Worm (Caenorhabditis elegans) whole organism, young adult: ENCODE data around the gene let-721.

Source experiments
- F22D6.2 ChIP-seq: sonication (generic microtip); optimal IDR thresholded peaks from 2 replicates; lab custom pipeline; 2016; ENCODE audit warnings: mild to moderate bottlenecking, missing genetic modification characterization, missing compliant biosample characterization
- T26A5.8 ChIP-seq: sonication (generic microtip); optimal IDR thresholded peaks from 2 replicates; lab custom pipeline; 2016; ENCODE audit warnings: missing genetic modification characterization, missing compliant biosample characterization
- Y56A3A.18 ChIP-seq: fragments of 200-800 bp; sonication (Bioruptor generic); IDR thresholded peaks from 2 replicates; pipeline ENCODE4 v1.3.6; 2022; ENCODE audit warnings: missing genetic modification reagents, missing genetic modification characterization, missing compliant biosample characterization
- ama-1 ChIP-seq, 3 experiments: fragments of 150-350 bp in 1 of 3; sonication (generic microtip) in 2 of 3; optimal IDR thresholded peaks; 2 replicates each; lab custom pipeline; 2014 to 2018; ENCODE audit warnings: missing biosample characterization in 2 of 3, missing genetic modification characterization in 2 of 3, missing genetic modification reagents in 2 of 3
- atf-7 ChIP-seq: sonication (generic microtip); optimal IDR thresholded peaks from 2 replicates; lab custom pipeline; 2017; ENCODE audit warnings: mild to moderate bottlenecking, missing genetic modification characterization, missing compliant biosample characterization
- cebp-1 ChIP-seq, 2 experiments: fragments of 200-800 bp in 1 of 2; sonication (Bioruptor generic) in 1 of 2; sonication (generic microtip) in 1 of 2; IDR thresholded peaks in 1 of 2; optimal IDR thresholded peaks in 1 of 2; 2 replicates each; pipeline versions ENCODE4 v1.3.6 to Lab custom; 2017 to 2022; ENCODE audit warnings: missing compliant biosample characterization in 2 of 2, missing genetic modification characterization in 2 of 2, mild to moderate bottlenecking in 1 of 2, missing genetic modification reagents in 1 of 2, moderate library complexity in 1 of 2
- dox-1 ChIP-seq: fragments of 200-800 bp; sonication (Bioruptor generic); IDR thresholded peaks from 2 replicates; pipeline ENCODE4 v1.3.6; 2022; ENCODE audit warnings: missing genetic modification reagents, missing genetic modification characterization, missing compliant biosample characterization
- dpff-1 ChIP-seq: sonication (generic microtip); optimal IDR thresholded peaks from 2 replicates; lab custom pipeline; 2017; ENCODE audit warnings: mild to moderate bottlenecking, missing genetic modification characterization, missing compliant biosample characterization
- egl-44 ChIP-seq: fragments of 200-800 bp; sonication (Bioruptor generic); IDR thresholded peaks from 2 replicates; pipeline ENCODE4 v1.3.6; 2022; ENCODE audit warnings: missing genetic modification reagents, missing genetic modification characterization, missing compliant biosample characterization
- hlh-12 ChIP-seq: sonication (generic microtip); optimal IDR thresholded peaks from 2 replicates; lab custom pipeline; 2016; ENCODE audit warnings: missing genetic modification characterization, missing compliant biosample characterization
- let-607 ChIP-seq, 2 experiments: fragments of 200-800 bp in 1 of 2; sonication (Bioruptor generic) in 1 of 2; sonication (generic microtip) in 1 of 2; optimal IDR thresholded peaks; 2 replicates each; lab custom pipeline; 2016 to 2018; ENCODE audit warnings: mild to moderate bottlenecking in 2 of 2, missing compliant biosample characterization in 2 of 2, missing genetic modification characterization in 2 of 2, moderate library complexity in 2 of 2, missing genotype in 1 of 2
- lin-26 ChIP-seq: fragments of 200-800 bp; sonication (Bioruptor generic); IDR thresholded peaks from 2 replicates; pipeline ENCODE4 v1.3.6; 2022; ENCODE audit warnings: missing genetic modification reagents, missing genetic modification characterization, missing compliant biosample characterization
- nhr-80 ChIP-seq: sonication (generic microtip); optimal IDR thresholded peaks from 2 replicates; lab custom pipeline; 2016; ENCODE audit warnings: missing genetic modification characterization, missing compliant biosample characterization
- somi-1 ChIP-seq: fragments of 200-800 bp; sonication (Bioruptor generic); optimal IDR thresholded peaks from 2 replicates; lab custom pipeline; 2018; ENCODE audit warnings: mild to moderate bottlenecking, missing genetic modification characterization, missing compliant biosample characterization
- tlf-1 ChIP-seq: fragments of 200-800 bp; sonication (Bioruptor generic); optimal IDR thresholded peaks from 2 replicates; lab custom pipeline; 2018; ENCODE audit warnings: mild to moderate bottlenecking, missing genetic modification characterization, missing compliant biosample characterization
- xnd-1 ChIP-seq: sonication (generic microtip); optimal IDR thresholded peaks from 2 replicates; lab custom pipeline; 2016; ENCODE audit warnings: missing genotype, missing genetic modification reagents, missing genetic modification characterization, missing compliant biosample characterization
- ztf-28 ChIP-seq: fragments of 200-800 bp; sonication (Bioruptor generic); IDR thresholded peaks from 2 replicates; pipeline ENCODE4 v1.3.6; 2022; ENCODE audit warnings: missing genetic modification reagents, missing genetic modification characterization, missing compliant biosample characterization

The let-721 gene

ce11 chrIII:6398124-6398523 lies 48.6 kb downstream of the let-721 start:
- no peak for TF ChIP-seq T26A5.8 (tag; lab: Kevin White, UChicago)
- TF ChIP-seq dpff-1 (tag; lab: Kevin White, UChicago), result no peak
- TF ChIP-seq dox-1, result no peak
- TF ChIP-seq hlh-12 (tag; lab: Kevin White, UChicago), result no peak
- TF ChIP-seq egl-44 (GFP tag; lab: Robert Waterston, UW), result no peak
- no peak for TF ChIP-seq Y56A3A.18
- TF ChIP-seq ztf-28 (GFP tag; lab: Robert Waterston, UW), result no peak
- no peak for TF ChIP-seq xnd-1 (tag; lab: Kevin White, UChicago)

ce11 chrIII:6396381-6396780 lies 50.3 kb downstream of the let-721 start:
- TF ChIP-seq cebp-1 (GFP tag; IDR thresholded peaks at IDR 0.05; lab: Robert Waterston, UW) (no peak), cebp-1 (tag; optimal IDR thresholded peaks at IDR 0.05; lab: Kevin White, UChicago) (peak; percentile 19), atf-7 (tag; lab: Kevin White, UChicago) (peak; percentile 57), lin-26 (no peak), tlf-1 (GFP tag; lab: Kevin White, UChicago) (peak; percentile 10), nhr-80 (tag; lab: Kevin White, UChicago) (peak; percentile 82), let-607 (tag; optimal IDR thresholded peaks at IDR 0.05; lab: Kevin White, UChicago) (peak in 1 of 2 experiments; percentile 45), somi-1 (no peak), F22D6.2 (tag; lab: Kevin White, UChicago) (peak; percentile 11)

ce11 chrIII:6395706-6396232 lies 50.9 kb downstream of the let-721 start, which contains the start of gene oatr-1:
Gene oatr-1 (minus strand): TSS chrIII:6396182.
- TF ChIP-seq ztf-28 (GFP tag; lab: Robert Waterston, UW) (no peak), ama-1 (optimal IDR thresholded peaks at IDR 0.05; lab: Kevin White, UChicago) (peak; percentile 10), ama-1 (GFP tag; optimal IDR thresholded peaks at IDR 0.05; lab: Kevin White, UChicago) (no peak)
